Worm (Caenorhabditis elegans) whole organism, early embryonic: ENCODE data around the gene lmtr-5.

Source experiments
- F13C5.2 ChIP-seq: sonication (generic microtip); optimal IDR thresholded peaks from 2 replicates; lab custom pipeline; 2017; ENCODE audit warnings: mild to moderate bottlenecking, missing genetic modification characterization, inconsistent platforms, missing compliant biosample characterization
- ama-1 ChIP-seq: fragments of 150-350 bp; optimal IDR thresholded peaks from 2 replicates; lab custom pipeline; 2014
- ceh-13 ChIP-seq: fragments of 200-800 bp; sonication (Bioruptor generic); optimal IDR thresholded peaks from 2 replicates; lab custom pipeline; 2018; ENCODE audit warnings: mild to moderate bottlenecking, missing genetic modification characterization, missing compliant biosample characterization
- ets-7 ChIP-seq: sonication (generic microtip); optimal IDR thresholded peaks from 2 replicates; lab custom pipeline; 2016; ENCODE audit warnings: missing genotype, missing genetic modification characterization, missing compliant biosample characterization
- flt-1 ChIP-seq: fragments of 200-800 bp; sonication (Bioruptor generic); IDR thresholded peaks from 2 replicates; pipeline ENCODE4 v1.3.6; 2022; ENCODE audit warnings: missing genetic modification characterization, missing compliant biosample characterization
- hmbx-1 ChIP-seq: sonication (generic microtip); optimal IDR thresholded peaks from 2 replicates; lab custom pipeline; 2016; ENCODE audit warnings: mild to moderate bottlenecking, missing genetic modification characterization, missing compliant biosample characterization
- hnd-1 ChIP-seq: sonication (generic microtip); optimal IDR thresholded peaks from 2 replicates; lab custom pipeline; 2016; ENCODE audit warnings: missing genetic modification characterization, missing compliant biosample characterization
- pes-1 ChIP-seq: fragments of 200-800 bp; sonication (Bioruptor generic); IDR thresholded peaks from 2 replicates; pipeline ENCODE4 v1.3.6; 2022; ENCODE audit warnings: missing genetic modification reagents, missing genetic modification characterization, missing compliant biosample characterization
- scrt-1 ChIP-seq: fragments of 200-800 bp; sonication (Bioruptor generic); IDR thresholded peaks from 2 replicates; pipeline ENCODE4 v1.3.6; 2022; ENCODE audit warnings: missing genetic modification characterization, missing compliant biosample characterization
- tbx-11 ChIP-seq: fragments of 200-800 bp; sonication (Bioruptor generic); IDR thresholded peaks from 2 replicates; pipeline ENCODE4 v1.3.6; 2022; ENCODE audit warnings: missing genetic modification characterization, missing compliant biosample characterization
- tbx-37 ChIP-seq: fragments of 200-800 bp; sonication (Bioruptor generic); conservative IDR thresholded peaks from 2 replicates; pipeline ENCODE4 v1.3.6; 2022; ENCODE audit warnings: missing genetic modification reagents, missing genetic modification characterization, missing compliant biosample characterization
- tra-4 ChIP-seq: sonication (generic microtip); optimal IDR thresholded peaks from 2 replicates; lab custom pipeline; 2017; ENCODE audit warnings: missing genetic modification characterization, missing compliant biosample characterization

DNA sequence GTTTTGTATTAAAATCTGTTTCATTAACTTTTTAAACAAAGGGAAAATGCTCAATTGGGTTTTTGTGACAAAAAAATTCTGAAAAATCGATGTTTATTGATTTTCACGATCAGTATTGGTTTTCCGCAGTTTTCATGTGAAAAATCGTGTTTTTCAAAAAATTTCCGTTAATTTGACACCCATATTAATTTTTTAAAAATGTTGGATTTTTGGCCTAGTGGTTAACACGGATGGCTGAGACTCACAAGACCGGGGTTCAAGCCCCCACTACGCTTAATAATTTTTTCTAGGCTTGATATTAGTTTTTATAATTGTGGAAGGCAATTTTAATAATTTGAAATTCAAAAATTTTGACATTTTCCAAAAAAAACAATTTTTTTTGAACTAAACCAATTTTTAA is 7.2 kb downstream of the lmtr-5 start:
- no peak for TF ChIP-seq ama-1
- no peak for TF ChIP-seq flt-1 (GFP tag; lab: Robert Waterston, UW)
- TF ChIP-seq ceh-13, result no peak
- TF ChIP-seq tra-4, result no peak
- no peak for TF ChIP-seq pes-1
- no peak for TF ChIP-seq ets-7
- TF ChIP-seq F13C5.2, result no peak
- no peak for TF ChIP-seq tbx-11 (GFP tag; lab: Robert Waterston, UW)
- TF ChIP-seq hnd-1 (tag; lab: Kevin White, UChicago), result no peak
- no peak for TF ChIP-seq scrt-1 (GFP tag; lab: Robert Waterston, UW)
- no peak for TF ChIP-seq hmbx-1 (tag; lab: Kevin White, UChicago)
- TF ChIP-seq tbx-37 (GFP tag; lab: Robert Waterston, UW), result no peak
